Worm (Caenorhabditis elegans) whole organism, midembryonic: Measurements from ENCODE around the gene ptd-2.

Experiments
- T22C8.4 ChIP-seq: fragments of 200-800 bp; sonication (Bioruptor generic); IDR thresholded peaks from 2 replicates; pipeline ENCODE4 v1.3.6; 2022; ENCODE audit warnings: missing genetic modification characterization, missing compliant biosample characterization
- cog-1 ChIP-seq: sonication (generic microtip); optimal IDR thresholded peaks from 2 replicates; lab custom pipeline; 2016; ENCODE audit warnings: missing genetic modification characterization, missing compliant biosample characterization
- flt-1 ChIP-seq: fragments of 200-800 bp; sonication (Bioruptor generic); IDR thresholded peaks from 2 replicates; pipeline ENCODE4 v1.3.6; 2022; ENCODE audit warnings: missing genetic modification characterization, missing compliant biosample characterization
- klf-2 ChIP-seq: fragments of 200-800 bp; sonication (Bioruptor generic); conservative IDR thresholded peaks from 2 replicates; pipeline ENCODE4 v1.3.6; 2022; ENCODE audit warnings: missing genetic modification reagents, missing genetic modification characterization, missing compliant biosample characterization
- med-1 ChIP-seq: sonication (generic microtip); optimal IDR thresholded peaks from 2 replicates; lab custom pipeline; 2017; ENCODE audit warnings: missing genetic modification characterization, mild to moderate bottlenecking, missing compliant biosample characterization, antibody characterized with exemption, missing genetic modification reagents; ENCODE audit not compliant: insufficient read depth
- ref-1 ChIP-seq: fragments of 200-800 bp; sonication (Bioruptor generic); conservative IDR thresholded peaks from 2 replicates; pipeline ENCODE4 v1.3.6; 2022; ENCODE audit warnings: missing genetic modification reagents, missing genetic modification characterization, missing compliant biosample characterization
- tab-1 ChIP-seq: fragments of 200-800 bp; sonication (Bioruptor generic); IDR thresholded peaks from 2 replicates; pipeline ENCODE4 v1.3.6; 2022; ENCODE audit warnings: missing genetic modification characterization, missing compliant biosample characterization
- ztf-23 ChIP-seq: fragments of 200-800 bp; sonication (Bioruptor generic); IDR thresholded peaks from 2 replicates; pipeline ENCODE4 v1.3.6; 2022; ENCODE audit warnings: missing genetic modification reagents, missing genetic modification characterization, missing compliant biosample characterization
- ztf-29 ChIP-seq: fragments of 200-800 bp; sonication (Bioruptor generic); IDR thresholded peaks from 2 replicates; pipeline ENCODE4 v1.3.6; 2022; ENCODE audit warnings: missing genetic modification reagents, missing genetic modification characterization, missing compliant biosample characterization

The ptd-2 gene

DNA sequence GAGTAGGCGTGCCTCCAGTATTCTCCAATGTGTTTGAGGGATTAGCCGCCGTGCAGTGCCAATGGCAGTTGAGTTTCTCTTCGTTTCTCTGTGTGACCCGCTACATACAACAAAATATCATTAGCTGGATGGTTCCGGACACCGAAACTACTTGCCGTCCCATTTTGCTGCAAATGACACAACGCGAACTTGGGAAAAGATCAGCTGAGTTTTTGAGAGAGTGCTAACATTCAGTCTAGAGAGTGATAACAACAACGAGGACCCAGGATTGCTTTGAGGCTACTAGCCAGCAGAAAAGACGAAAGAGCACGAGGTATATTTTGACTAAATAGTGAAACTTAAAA lies 30.7 kb upstream of the ptd-2 start:
- no peak for TF ChIP-seq ztf-23 (GFP tag; lab: Robert Waterston, UW)
- TF ChIP-seq ztf-29 (GFP tag; lab: Robert Waterston, UW), result no peak
- no peak for TF ChIP-seq flt-1
- TF ChIP-seq T22C8.4 (GFP tag; lab: Robert Waterston, UW), result no peak
- TF ChIP-seq med-1, result no peak
- TF ChIP-seq klf-2 (GFP tag; lab: Robert Waterston, UW), result no peak
- TF ChIP-seq tab-1 (GFP tag; lab: Robert Waterston, UW), result no peak
- TF ChIP-seq ref-1, result no peak
- no peak for TF ChIP-seq cog-1

DNA sequence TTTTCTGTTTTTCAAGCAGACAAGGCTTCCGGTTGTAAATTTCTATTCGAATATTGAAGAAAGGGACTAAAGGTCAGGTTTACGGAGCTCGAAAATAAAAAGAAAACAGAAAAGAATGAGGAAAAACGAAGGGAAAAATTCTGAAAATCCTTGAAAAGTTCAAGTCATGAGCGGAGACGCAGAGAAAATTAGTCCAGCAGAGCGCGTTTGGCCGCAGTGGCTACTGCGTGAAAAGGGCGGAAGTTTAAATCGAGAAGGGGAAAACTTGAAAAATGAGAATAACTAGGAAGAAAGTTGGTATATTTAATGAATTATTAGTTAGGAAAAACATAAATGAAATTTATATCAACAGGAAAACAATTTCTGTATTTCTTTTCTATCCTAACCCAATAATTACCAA lies 29.6 kb upstream of the ptd-2 start:
- TF ChIP-seq klf-2 (GFP tag; lab: Robert Waterston, UW) (no peak), cog-1 (no peak), ztf-23 (GFP tag; lab: Robert Waterston, UW) (no peak), T22C8.4 (GFP tag; lab: Robert Waterston, UW) (no peak), ztf-29 (GFP tag; lab: Robert Waterston, UW) (no peak), tab-1 (GFP tag; lab: Robert Waterston, UW) (no peak), flt-1 (no peak), ref-1 (no peak), med-1 (no peak)

DNA sequence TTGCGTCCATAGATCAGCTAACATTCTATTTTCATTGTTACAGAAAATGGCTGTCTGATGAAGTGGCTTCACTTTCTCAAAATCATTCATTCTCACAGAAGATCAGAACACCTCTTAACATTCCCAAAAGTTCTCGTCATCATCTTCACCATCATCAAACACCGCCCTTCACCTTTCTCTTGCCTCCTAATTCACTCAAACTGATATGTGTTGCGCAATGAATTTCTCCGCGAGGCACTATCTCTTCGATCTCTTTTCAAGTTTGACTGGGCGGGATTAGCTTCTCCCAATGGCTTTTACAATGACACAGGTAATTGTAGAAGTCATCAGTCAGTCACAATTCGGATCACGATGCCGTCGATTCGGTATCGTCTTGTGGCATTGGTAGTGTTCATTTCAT lies 28.5 kb upstream of the ptd-2 start, which contains the start of gene grd-6:
Gene grd-6 (plus strand): TSS at position 301 of the 400 bp plus-strand sequence.
- TF ChIP-seq klf-2 (GFP tag; lab: Robert Waterston, UW) (no peak), ztf-29 (GFP tag; lab: Robert Waterston, UW) (no peak), cog-1 (no peak), ref-1 (no peak), tab-1 (GFP tag; lab: Robert Waterston, UW) (no peak), med-1 (no peak), T22C8.4 (GFP tag; lab: Robert Waterston, UW) (no peak), flt-1 (no peak), ztf-23 (GFP tag; lab: Robert Waterston, UW) (no peak)

DNA sequence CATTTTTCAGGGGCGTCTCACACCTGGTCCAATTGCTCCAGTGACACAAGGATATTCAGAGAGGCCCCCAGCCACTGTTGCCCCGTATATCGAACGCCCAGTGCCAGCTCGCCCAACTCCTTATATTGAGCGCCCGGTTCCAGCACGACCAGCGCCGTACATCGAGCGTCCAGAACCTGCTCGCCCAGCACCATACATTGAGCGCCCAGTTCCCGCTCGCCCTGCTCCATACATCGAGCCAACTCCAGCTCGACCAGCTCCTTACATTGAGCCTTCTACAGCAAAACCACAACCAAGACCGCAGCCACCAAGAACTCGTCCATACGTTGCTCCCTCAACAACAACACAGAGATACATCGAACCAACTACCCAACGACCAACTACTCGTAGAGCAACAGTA lies 27.2 kb upstream of the ptd-2 start:
- no peak for TF ChIP-seq ref-1
- no peak for TF ChIP-seq cog-1
- no peak for TF ChIP-seq flt-1
- no peak for TF ChIP-seq T22C8.4 (GFP tag; lab: Robert Waterston, UW)
- TF ChIP-seq ztf-23 (GFP tag; lab: Robert Waterston, UW), result no peak
- no peak for TF ChIP-seq tab-1 (GFP tag; lab: Robert Waterston, UW)
- no peak for TF ChIP-seq klf-2 (GFP tag; lab: Robert Waterston, UW)

DNA sequence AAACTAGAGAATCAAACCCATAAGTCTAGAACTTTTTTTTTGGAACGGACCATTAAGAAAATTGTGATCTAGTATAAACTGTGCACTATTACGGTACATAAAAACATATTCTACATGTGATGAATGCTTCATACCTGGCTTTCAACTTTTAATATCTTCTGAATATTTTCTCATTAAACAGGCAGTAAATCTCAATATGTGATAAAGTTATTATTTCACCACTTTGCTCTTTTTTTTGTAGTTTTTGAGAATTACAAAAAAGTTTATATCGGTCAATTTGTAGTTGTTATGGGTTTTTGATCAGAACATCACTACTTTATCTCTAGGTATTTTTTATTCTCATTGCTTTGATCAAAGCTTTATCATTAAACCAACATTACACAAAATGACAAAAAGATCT lies 25.7 kb upstream of the ptd-2 start:
- TF ChIP-seq klf-2 (GFP tag; lab: Robert Waterston, UW) (no peak), cog-1 (no peak), T22C8.4 (GFP tag; lab: Robert Waterston, UW) (no peak), med-1 (no peak), ztf-23 (GFP tag; lab: Robert Waterston, UW) (no peak), ztf-29 (GFP tag; lab: Robert Waterston, UW) (no peak), tab-1 (GFP tag; lab: Robert Waterston, UW) (no peak), flt-1 (no peak), ref-1 (no peak)

DNA sequence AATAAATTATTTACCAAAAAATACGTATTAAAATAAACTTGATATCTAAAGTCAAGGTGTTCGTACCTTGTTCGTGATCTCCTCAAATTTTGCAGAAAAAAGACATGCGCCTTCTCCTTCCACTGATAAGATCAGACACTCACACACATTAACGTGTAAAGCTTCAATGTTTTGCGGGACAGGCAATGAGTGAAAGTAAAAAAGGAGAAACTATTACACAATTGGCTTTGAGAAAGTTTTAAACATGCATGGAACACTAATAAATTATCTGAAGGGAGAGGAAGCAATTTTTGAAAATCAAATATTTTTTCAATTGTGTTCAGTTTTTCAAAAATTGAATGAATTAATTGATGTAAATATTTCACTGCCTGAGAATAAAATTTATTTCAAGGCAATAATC lies 25.1 kb upstream of the ptd-2 start:
- TF ChIP-seq ztf-23 (GFP tag; lab: Robert Waterston, UW), result no peak

DNA sequence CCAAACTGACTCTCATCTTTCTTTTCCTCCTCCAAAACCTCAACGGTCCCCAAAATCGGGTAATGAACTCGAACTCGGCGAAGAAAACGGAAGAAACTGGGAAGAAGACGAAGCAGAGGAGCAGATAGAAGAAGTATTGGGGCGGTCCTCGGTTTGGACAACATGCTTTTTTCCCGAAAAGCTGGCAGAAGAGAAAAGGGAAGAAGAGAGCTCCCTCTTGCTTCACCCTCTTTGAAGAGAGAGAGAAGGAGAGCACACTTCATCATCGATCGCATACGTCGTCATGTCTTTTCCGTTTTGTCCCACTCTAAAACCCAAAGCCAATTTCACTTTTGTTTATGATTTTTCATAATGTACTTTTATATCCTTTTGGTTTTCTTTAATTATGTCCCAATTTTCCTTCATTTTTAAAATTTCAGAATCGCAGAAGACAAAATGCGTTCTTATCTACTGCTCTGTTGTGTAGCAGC lies 24.3 kb upstream of the ptd-2 start, which contains the start of gene F07C3.2:
Gene F07C3.2 (plus strand): TSS at position 420 of the 470 bp plus-strand sequence.
- no peak for TF ChIP-seq flt-1

DNA sequence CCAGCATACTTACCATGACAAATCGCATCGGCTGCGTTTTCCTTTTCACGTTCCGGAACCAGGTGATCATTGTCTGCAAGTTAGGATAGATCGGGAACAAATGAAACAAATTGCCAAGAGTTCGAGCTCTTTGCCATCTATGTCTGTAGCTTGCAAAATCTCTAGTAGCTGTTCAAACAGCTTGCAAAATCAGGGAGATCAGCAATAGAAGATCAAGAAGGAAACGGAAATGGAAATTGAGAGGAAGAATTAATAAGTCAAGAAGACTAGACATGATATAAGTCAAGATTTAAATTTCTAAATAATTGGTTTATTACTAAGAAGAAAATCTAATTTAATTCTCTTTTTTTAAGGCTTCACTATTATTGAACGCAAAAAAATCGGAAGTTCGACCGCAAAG lies 17.7 kb upstream of the ptd-2 start, which contains the start of gene F07C3.3:
Gene F07C3.3 (minus strand): TSS at position 101 of the 400 bp plus-strand sequence.
- TF ChIP-seq klf-2 (GFP tag; lab: Robert Waterston, UW) (no peak), ztf-23 (GFP tag; lab: Robert Waterston, UW) (no peak)

DNA sequence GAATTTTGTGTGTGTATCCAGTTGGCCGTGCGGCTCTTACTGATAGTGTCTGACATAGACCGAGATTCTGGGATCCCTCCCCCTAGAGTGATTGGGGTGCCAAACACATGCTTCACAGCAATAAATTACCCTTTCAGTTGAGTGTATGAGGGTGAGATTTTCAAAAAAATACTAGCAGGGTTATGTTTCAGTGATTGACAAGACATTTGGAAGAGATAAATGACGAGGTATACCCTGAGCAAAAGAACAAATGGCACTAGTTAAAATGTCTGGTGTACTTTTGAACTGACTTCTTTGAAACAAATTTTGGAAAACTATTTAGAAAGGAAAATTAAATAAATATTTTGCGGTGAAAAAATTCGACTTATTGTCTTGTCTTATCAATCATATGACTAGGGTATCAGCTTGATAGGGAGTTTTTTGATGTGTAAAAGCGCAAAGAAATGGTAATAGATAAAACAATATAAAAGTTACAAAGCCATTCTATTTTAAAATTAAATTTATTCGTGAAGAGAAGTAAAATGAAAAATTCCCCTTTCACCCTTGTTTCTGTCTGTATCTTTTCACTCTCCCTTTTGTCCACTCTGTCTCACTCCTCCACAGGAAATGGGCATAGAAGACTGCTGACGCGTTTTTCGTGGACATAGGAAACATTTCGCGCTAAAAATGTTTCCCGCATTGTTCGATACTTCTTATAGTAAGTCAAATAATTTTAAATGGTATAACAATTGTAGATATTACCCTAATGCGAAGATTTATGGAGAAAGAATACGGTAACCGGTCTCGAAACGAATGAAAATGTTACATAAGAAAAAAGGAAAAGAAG lies 6.6 kb upstream of the ptd-2 start, which contains the start of gene glo-4:
Gene glo-4 (minus strand): TSS at position 51 of the 826 bp plus-strand sequence.
- TF ChIP-seq cog-1, result no peak
- no peak for TF ChIP-seq ztf-23 (GFP tag; lab: Robert Waterston, UW)
- TF ChIP-seq klf-2 (GFP tag; lab: Robert Waterston, UW), result no peak
- TF ChIP-seq T22C8.4 (GFP tag; lab: Robert Waterston, UW), result no peak
- no peak for TF ChIP-seq tab-1 (GFP tag; lab: Robert Waterston, UW)
- TF ChIP-seq ref-1, result no peak
- TF ChIP-seq med-1, result no peak
- no peak for TF ChIP-seq flt-1
- TF ChIP-seq ztf-29 (GFP tag; lab: Robert Waterston, UW), result no peak

DNA sequence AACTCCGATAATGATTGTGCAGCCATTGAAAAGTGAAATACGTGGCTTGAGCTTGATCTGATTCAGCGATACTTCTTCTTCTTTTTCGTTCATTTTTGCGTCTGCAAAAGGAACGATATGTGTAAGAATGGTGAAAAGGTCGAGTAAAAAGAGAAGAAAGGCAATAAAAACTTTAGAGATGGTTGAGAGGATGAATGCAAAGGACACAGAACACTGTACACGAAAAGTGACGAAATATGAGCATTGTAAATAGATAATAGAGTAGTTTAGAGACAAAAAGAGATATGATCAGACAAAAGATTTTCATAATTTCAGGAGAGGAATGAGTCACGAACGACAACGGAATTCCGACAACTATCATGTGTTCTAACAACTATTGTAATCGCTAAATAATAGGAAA lies 3.8 kb upstream of the ptd-2 start, which contains the start of gene aat-2:
Gene aat-2 (minus strand): TSS at position 101 of the 400 bp plus-strand sequence.
- no peak for TF ChIP-seq T22C8.4 (GFP tag; lab: Robert Waterston, UW)
- TF ChIP-seq cog-1, result no peak
- no peak for TF ChIP-seq med-1
- no peak for TF ChIP-seq klf-2 (GFP tag; lab: Robert Waterston, UW)

DNA sequence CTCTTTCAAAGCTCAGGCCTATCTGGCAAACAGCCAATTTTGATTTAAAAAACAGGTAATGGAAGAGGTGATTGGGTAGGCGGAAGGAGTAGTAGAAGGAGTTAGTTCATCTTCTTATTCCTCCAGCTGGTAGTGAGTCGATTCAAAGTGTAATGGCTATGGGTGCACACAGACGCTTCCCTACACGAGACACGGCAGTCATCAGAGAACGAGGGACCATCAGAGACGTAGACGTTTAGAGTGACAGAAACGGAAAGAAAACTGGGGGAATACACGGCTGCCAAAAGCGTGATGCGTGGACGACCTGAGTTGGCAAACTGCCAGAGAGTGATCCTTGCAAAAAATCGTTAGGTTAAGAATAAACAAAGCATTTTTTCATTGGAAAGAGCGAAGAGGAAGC lies 2.6 kb upstream of the ptd-2 start:
- no peak for TF ChIP-seq klf-2 (GFP tag; lab: Robert Waterston, UW)
- TF ChIP-seq ref-1, result no peak
- TF ChIP-seq tab-1 (GFP tag; lab: Robert Waterston, UW), result no peak
- no peak for TF ChIP-seq T22C8.4 (GFP tag; lab: Robert Waterston, UW)
- no peak for TF ChIP-seq ztf-23 (GFP tag; lab: Robert Waterston, UW)
- no peak for TF ChIP-seq flt-1
- TF ChIP-seq ztf-29 (GFP tag; lab: Robert Waterston, UW), result no peak
- TF ChIP-seq cog-1, result no peak
- no peak for TF ChIP-seq med-1
